Worm (Caenorhabditis elegans) whole organism, L3 larva: ENCODE measurements around the gene ccdc-149.
A peak's percentile ranks its signal among the peaks of the same experiment; 100 is the strongest.

Source experiments
- ZK546.5 ChIP-seq: sonication (generic microtip); optimal IDR thresholded peaks from 2 replicates; lab custom pipeline; 2017; ENCODE audit warnings: missing biosample characterization, missing genetic modification characterization
- aly-2 ChIP-seq: fragments of 150-350 bp; optimal IDR thresholded peaks from 2 replicates; lab custom pipeline; 2014; ENCODE audit warnings: missing biosample characterization, missing genetic modification characterization
- ama-1 ChIP-seq: fragments of 150-350 bp; optimal IDR thresholded peaks from 2 replicates; lab custom pipeline; 2018
- ceh-16 ChIP-seq: sonication (generic microtip); optimal IDR thresholded peaks from 2 replicates; lab custom pipeline; 2017; ENCODE audit warnings: missing biosample characterization, missing genetic modification characterization
- ceh-28 ChIP-seq: fragments of 150-350 bp; optimal IDR thresholded peaks from 2 replicates; lab custom pipeline; 2014; ENCODE audit warnings: missing biosample characterization, missing genetic modification reagents, missing genetic modification characterization
- ceh-82 ChIP-seq: fragments of 150-350 bp; optimal IDR thresholded peaks from 2 replicates; lab custom pipeline; 2014; ENCODE audit warnings: missing biosample characterization, missing genetic modification characterization
- ceh-9 ChIP-seq: sonication (generic microtip); optimal IDR thresholded peaks from 2 replicates; lab custom pipeline; 2018; ENCODE audit warnings: missing biosample characterization, missing genetic modification characterization
- daf-12 ChIP-seq: fragments of 150-350 bp; optimal IDR thresholded peaks from 2 replicates; lab custom pipeline; 2014; ENCODE audit warnings: missing biosample characterization, missing genetic modification reagents, missing genetic modification characterization
- egl-27 ChIP-seq: sonication (generic microtip); optimal IDR thresholded peaks from 4 replicates; lab custom pipeline; 2017; ENCODE audit warnings: missing biosample characterization, missing genetic modification reagents, missing genetic modification characterization
- egl-5 ChIP-seq: fragments of 150-350 bp; optimal IDR thresholded peaks from 2 replicates; lab custom pipeline; 2017; ENCODE audit warnings: missing biosample characterization, missing genetic modification reagents, missing genetic modification characterization, inconsistent platforms
- elt-1 ChIP-seq: fragments of 150-350 bp; optimal IDR thresholded peaks from 2 replicates; lab custom pipeline; 2014; ENCODE audit warnings: missing biosample characterization, missing genetic modification characterization
- elt-2 ChIP-seq: sonication (generic microtip); optimal IDR thresholded peaks from 2 replicates; lab custom pipeline; 2016; ENCODE audit warnings: missing genetic modification reagents, mild to moderate bottlenecking, missing genetic modification characterization, missing compliant biosample characterization
- elt-3 ChIP-seq, 3 experiments: fragments of 150-350 bp in 1 of 3; sonication (generic microtip) in 2 of 3; optimal IDR thresholded peaks; 2 replicates in 2 of 3; 4 replicates in 1 of 3; lab custom pipeline; 2014 to 2017; ENCODE audit warnings: missing biosample characterization in 3 of 3, missing genetic modification characterization in 3 of 3
- fkh-10 ChIP-seq: sonication (generic microtip); optimal IDR thresholded peaks from 2 replicates; lab custom pipeline; 2017; ENCODE audit warnings: missing biosample characterization, missing genetic modification reagents, missing genetic modification characterization
- fkh-2 ChIP-seq: fragments of 150-350 bp; optimal IDR thresholded peaks from 2 replicates; lab custom pipeline; 2014; ENCODE audit warnings: missing biosample characterization, missing genetic modification reagents, missing genetic modification characterization
- fos-1 ChIP-seq: fragments of 150-350 bp; optimal IDR thresholded peaks from 2 replicates; lab custom pipeline; 2014; ENCODE audit warnings: missing biosample characterization, missing genetic modification characterization
- hmg-11 ChIP-seq: sonication (generic microtip); optimal IDR thresholded peaks from 2 replicates; lab custom pipeline; 2016; ENCODE audit warnings: missing genetic modification characterization, missing compliant biosample characterization
- jun-1 ChIP-seq: fragments of 150-350 bp; optimal IDR thresholded peaks from 2 replicates; lab custom pipeline; 2014; ENCODE audit warnings: missing biosample characterization, missing genetic modification reagents, missing genetic modification characterization
- lin-15B ChIP-seq: fragments of 150-350 bp; optimal IDR thresholded peaks from 2 replicates; lab custom pipeline; 2014; ENCODE audit warnings: missing biosample characterization, missing genetic modification characterization
- lin-39 ChIP-seq: fragments of 150-350 bp; optimal IDR thresholded peaks from 2 replicates; lab custom pipeline; 2018; ENCODE audit warnings: missing biosample characterization, missing genetic modification reagents, missing genetic modification characterization
- lsy-12 ChIP-seq: sonication (generic microtip); optimal IDR thresholded peaks from 2 replicates; lab custom pipeline; 2016; ENCODE audit warnings: mild to moderate bottlenecking, missing genetic modification characterization, missing compliant biosample characterization
- mdl-1 ChIP-seq: fragments of 150-350 bp; optimal IDR thresholded peaks from 2 replicates; lab custom pipeline; 2014; ENCODE audit warnings: missing biosample characterization, missing genetic modification characterization
- mml-1 ChIP-seq: fragments of 150-350 bp; sonication (generic microtip); optimal IDR thresholded peaks from 3 replicates; lab custom pipeline; 2014; ENCODE audit warnings: missing biosample characterization, missing genetic modification characterization
- nfya-1 ChIP-seq: sonication (generic microtip); optimal IDR thresholded peaks from 2 replicates; lab custom pipeline; 2017; ENCODE audit warnings: missing genetic modification characterization, mild to moderate bottlenecking, missing compliant biosample characterization, antibody characterized with exemption, moderate library complexity; ENCODE audit not compliant: insufficient read depth
- nhr-11 ChIP-seq: fragments of 150-350 bp; optimal IDR thresholded peaks from 2 replicates; lab custom pipeline; 2014; ENCODE audit warnings: missing biosample characterization, missing genetic modification characterization
- nhr-23 ChIP-seq: fragments of 150-350 bp; optimal IDR thresholded peaks from 2 replicates; lab custom pipeline; 2014; ENCODE audit warnings: missing biosample characterization, missing genetic modification reagents, missing genetic modification characterization
- nhr-25 ChIP-seq: sonication (generic microtip); optimal IDR thresholded peaks from 2 replicates; lab custom pipeline; 2017; ENCODE audit warnings: missing biosample characterization, missing genetic modification characterization
- nhr-43 ChIP-seq: sonication (generic microtip); optimal IDR thresholded peaks from 2 replicates; lab custom pipeline; 2016; ENCODE audit warnings: mild to moderate bottlenecking, missing genetic modification characterization, missing compliant biosample characterization; ENCODE audit not compliant: poor library complexity, severe bottlenecking
- nhr-76 ChIP-seq: fragments of 150-350 bp; sonication (generic microtip); optimal IDR thresholded peaks from 5 replicates; lab custom pipeline; 2014; ENCODE audit warnings: missing biosample characterization, missing genetic modification characterization
- pha-4 ChIP-seq: fragments of 150-350 bp; optimal IDR thresholded peaks from 2 replicates; lab custom pipeline; 2014; ENCODE audit warnings: missing biosample characterization, missing genetic modification reagents, missing genetic modification characterization
- pqm-1 ChIP-seq: fragments of 150-350 bp; optimal IDR thresholded peaks from 2 replicates; lab custom pipeline; 2017; ENCODE audit warnings: missing biosample characterization, missing genetic modification characterization, inconsistent platforms
- sea-2 ChIP-seq: fragments of 150-350 bp; sonication (generic microtip); optimal IDR thresholded peaks from 4 replicates; lab custom pipeline; 2014; ENCODE audit warnings: missing biosample characterization, missing genetic modification reagents, missing genetic modification characterization
- skn-1 ChIP-seq: fragments of 150-350 bp; optimal IDR thresholded peaks from 2 replicates; lab custom pipeline; 2014; ENCODE audit warnings: missing biosample characterization, missing genetic modification characterization
- snpc-4 ChIP-seq: fragments of 150-350 bp; optimal IDR thresholded peaks from 2 replicates; lab custom pipeline; 2014; ENCODE audit warnings: missing biosample characterization, missing genetic modification characterization
- tbx-2 ChIP-seq: sonication (generic microtip); optimal IDR thresholded peaks from 2 replicates; lab custom pipeline; 2016; ENCODE audit warnings: mild to moderate bottlenecking, missing genetic modification characterization, missing compliant biosample characterization
- unc-39 ChIP-seq: sonication (generic microtip); optimal IDR thresholded peaks from 4 replicates; lab custom pipeline; 2017; ENCODE audit warnings: missing biosample characterization, missing genetic modification characterization
- unc-62 ChIP-seq: fragments of 150-350 bp; sonication (generic microtip); optimal IDR thresholded peaks from 4 replicates; lab custom pipeline; 2014; ENCODE audit warnings: missing biosample characterization, missing genetic modification reagents, missing genetic modification characterization
- zag-1 ChIP-seq: fragments of 150-350 bp; optimal IDR thresholded peaks from 2 replicates; lab custom pipeline; 2014; ENCODE audit warnings: missing biosample characterization, missing genetic modification characterization
- ztf-4 ChIP-seq: fragments of 150-350 bp; optimal IDR thresholded peaks from 2 replicates; lab custom pipeline; 2014; ENCODE audit warnings: missing biosample characterization, missing genetic modification characterization

The ccdc-149 gene

DNA sequence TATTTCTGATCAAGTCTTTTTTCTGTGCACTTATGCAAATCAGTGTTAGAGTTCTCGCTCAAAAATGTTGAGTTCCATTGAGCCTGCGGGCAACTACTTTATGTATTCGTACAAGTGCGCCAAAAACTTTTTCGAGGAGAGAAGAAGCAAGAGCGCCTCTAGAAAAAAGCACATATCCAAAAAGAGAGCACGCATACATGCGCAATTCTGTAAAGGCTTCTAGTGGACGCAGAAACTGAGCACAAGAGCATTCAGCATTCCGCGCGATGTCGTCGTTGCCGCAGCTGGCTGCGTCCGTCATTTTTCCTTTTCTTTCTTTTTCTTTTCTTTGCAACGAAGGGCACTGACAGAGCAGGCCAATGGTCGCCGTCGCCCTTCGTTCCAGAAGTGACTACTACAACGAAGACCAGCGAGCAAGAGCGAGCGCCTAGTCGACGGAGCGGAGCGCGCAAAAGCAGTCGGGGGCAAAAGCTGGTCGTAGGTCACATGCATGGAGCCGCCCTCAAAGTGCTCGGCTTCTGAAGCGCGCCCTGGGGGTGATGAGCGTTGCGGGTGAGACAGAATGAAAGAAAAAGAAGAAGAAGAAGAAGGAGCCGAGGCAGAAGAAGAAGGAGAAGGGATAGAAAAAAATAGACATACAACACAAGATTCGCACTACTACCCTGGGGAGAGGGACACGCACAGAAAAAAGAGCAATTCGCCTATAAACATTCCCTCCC is 38.1 kb downstream of the ccdc-149 start (continued):
- no peak for TF ChIP-seq daf-12 (tag; lab: Kevin White, UChicago)
- TF ChIP-seq ceh-9: no peak
- peak; percentile 7 for TF ChIP-seq mdl-1 (tag; lab: Kevin White, UChicago)
- TF ChIP-seq skn-1 (tag; lab: Kevin White, UChicago): peak; percentile 47
- peak; percentile 56 for TF ChIP-seq zag-1 (tag; lab: Kevin White, UChicago)

DNA sequence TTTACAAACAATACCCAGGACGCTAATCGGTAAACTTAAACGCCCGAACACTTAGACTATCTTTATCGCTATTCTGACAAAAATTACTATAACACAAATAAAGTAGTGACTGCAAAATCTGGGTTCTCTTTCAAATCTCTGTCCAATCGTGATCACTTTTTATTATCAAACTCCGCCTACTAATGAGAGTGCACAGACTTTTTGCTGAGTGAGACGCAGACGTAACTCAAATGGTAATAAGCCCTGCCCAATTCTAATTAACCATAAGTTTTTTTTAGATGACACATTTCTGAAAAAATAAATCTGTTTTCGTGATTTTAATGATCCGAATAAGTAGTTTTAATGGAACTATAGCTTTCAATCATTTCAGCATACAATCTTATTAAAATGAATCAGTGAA is 38.8 kb downstream of the ccdc-149 start:
- TF ChIP-seq ceh-82 (tag; lab: Kevin White, UChicago): no peak
- peak; percentile 32 for TF ChIP-seq pha-4 (tag; lab: Kevin White, UChicago)
- TF ChIP-seq snpc-4 (tag; lab: Kevin White, UChicago): no peak
- TF ChIP-seq sea-2: no peak
- no peak for TF ChIP-seq elt-3 (tag; optimal IDR thresholded peaks at IDR 0.05; lab: Kevin White, UChicago)
- TF ChIP-seq nhr-25 (tag; lab: Kevin White, UChicago): no peak
- TF ChIP-seq nhr-76 (tag; lab: Kevin White, UChicago): no peak
- TF ChIP-seq mdl-1 (tag; lab: Kevin White, UChicago): no peak
- TF ChIP-seq nfya-1 (tag; lab: Kevin White, UChicago): peak; percentile 57
- TF ChIP-seq, all 47 proteins: peak for 2

DNA sequence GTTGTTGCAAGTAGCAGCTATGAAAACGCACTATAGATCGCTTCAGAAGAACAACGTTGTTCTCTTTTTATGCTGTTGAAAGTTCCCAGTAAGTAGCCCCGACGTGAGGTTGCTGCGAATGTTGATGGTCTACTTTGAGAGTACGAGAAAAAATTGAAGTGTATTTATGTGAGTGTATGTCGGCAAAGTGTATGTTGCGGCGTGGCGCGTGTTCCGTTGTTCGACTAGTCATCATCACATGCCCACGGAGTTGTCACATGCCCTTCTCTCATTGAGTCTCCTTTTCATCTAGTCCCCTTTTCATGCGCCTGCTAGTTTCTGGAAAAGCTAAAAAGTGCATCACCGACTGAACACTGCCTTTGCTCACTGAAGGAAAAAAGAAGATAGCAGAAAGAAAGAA is 39.4 kb downstream of the ccdc-149 start:
- TF ChIP-seq unc-62 (GFP tag; lab: Kevin White, UChicago) (peak; percentile 46), fkh-10 (GFP tag; lab: Kevin White, UChicago) (peak; percentile 26), jun-1 (tag; lab: Kevin White, UChicago) (peak; percentile 71), unc-39 (tag; lab: Kevin White, UChicago) (no peak), zag-1 (tag; lab: Kevin White, UChicago) (peak; percentile 40), elt-2 (tag; lab: Kevin White, UChicago) (peak; percentile 27), nfya-1 (tag; lab: Kevin White, UChicago) (peak; percentile 73), nhr-11 (tag; lab: Kevin White, UChicago) (no peak), ceh-16 (tag; lab: Kevin White, UChicago) (no peak), ZK546.5 (tag; lab: Kevin White, UChicago) (no peak), mdl-1 (tag; lab: Kevin White, UChicago) (peak; percentile 77), lin-15B (peak; percentile 8), nhr-43 (tag; lab: Kevin White, UChicago) (peak; percentile 24), aly-2 (tag; lab: Kevin White, UChicago) (no peak), ama-1 (lab: Kevin White, UChicago) (peak; percentile 66), ceh-28 (no peak), egl-27 (tag; lab: Kevin White, UChicago) (peak; percentile 4), nhr-25 (tag; lab: Kevin White, UChicago) (no peak), nhr-23 (tag; lab: Kevin White, UChicago) (peak; percentile 34), elt-1 (tag; lab: Kevin White, UChicago) (peak; percentile 18), lsy-12 (tag; lab: Kevin White, UChicago) (peak; percentile 33), fkh-2 (tag; lab: Kevin White, UChicago) (no peak), mml-1 (tag; lab: Kevin White, UChicago) (no peak), skn-1 (tag; lab: Kevin White, UChicago) (peak; percentile 69), egl-5 (tag; lab: Kevin White, UChicago) (peak; percentile 47), fos-1 (no peak), lin-39 (tag; lab: Kevin White, UChicago) (peak; percentile 91), pqm-1 (tag; lab: Kevin White, UChicago) (no peak), hmg-11 (tag; lab: Kevin White, UChicago) (peak; percentile 34), snpc-4 (tag; lab: Kevin White, UChicago) (peak; percentile 67), ztf-4 (tag; lab: Kevin White, UChicago) (no peak), tbx-2 (peak; percentile 32)
